Worm (Caenorhabditis elegans) whole organism, young adult: ENCODE measurements around the gene hlh-4.

Source experiments
- D2030.7 ChIP-seq: fragments of 200-800 bp; sonication (Bioruptor generic); IDR thresholded peaks from 2 replicates; pipeline ENCODE4 v1.3.6; 2022; ENCODE audit warnings: missing genetic modification reagents, missing genetic modification characterization, missing compliant biosample characterization
- F39B2.1 ChIP-seq: fragments of 200-800 bp; sonication (Bioruptor generic); IDR thresholded peaks from 2 replicates; pipeline ENCODE4 v1.3.6; 2022; ENCODE audit warnings: missing genetic modification reagents, missing genetic modification characterization, missing compliant biosample characterization
- ccch-3 ChIP-seq: fragments of 200-800 bp; sonication (Bioruptor generic); optimal IDR thresholded peaks from 2 replicates; lab custom pipeline; 2018; ENCODE audit warnings: mild to moderate bottlenecking, missing genetic modification characterization, missing compliant biosample characterization
- dpff-1 ChIP-seq: sonication (generic microtip); optimal IDR thresholded peaks from 2 replicates; lab custom pipeline; 2017; ENCODE audit warnings: mild to moderate bottlenecking, missing genetic modification characterization, missing compliant biosample characterization
- dpl-1 ChIP-seq: fragments of 150-350 bp; optimal IDR thresholded peaks from 2 replicates; lab custom pipeline; 2014; ENCODE audit warnings: missing biosample characterization, missing genetic modification reagents, missing genetic modification characterization
- rpc-1 ChIP-seq, 2 experiments: fragments of 150-350 bp in 1 of 2; sonication (generic microtip) in 1 of 2; optimal IDR thresholded peaks; 2 replicates each; lab custom pipeline; 2014 to 2018; ENCODE audit warnings: missing biosample characterization in 1 of 2, missing genetic modification characterization in 1 of 2, missing genetic modification reagents in 1 of 2, missing genotype in 1 of 2

DNA sequence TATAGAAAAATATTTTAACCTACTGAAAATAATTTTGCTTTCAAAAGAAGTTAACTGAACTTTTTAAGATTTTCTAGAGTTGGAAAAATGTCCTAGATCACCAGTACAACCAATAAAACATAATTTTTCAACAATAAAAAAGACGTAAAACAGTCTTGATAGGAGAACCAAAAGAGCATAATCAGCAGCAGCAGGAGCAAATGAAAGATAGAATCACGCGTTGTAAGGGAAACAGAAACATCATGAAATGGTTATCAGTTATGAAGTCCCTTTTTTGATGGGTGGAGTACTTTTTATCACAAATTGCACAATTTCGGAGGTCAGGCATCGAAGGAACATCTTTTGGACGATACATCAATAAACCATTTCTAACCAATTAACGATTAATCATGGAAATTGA is 16.9 kb downstream of the hlh-4 start:
- TF ChIP-seq D2030.7 (GFP tag; lab: Robert Waterston, UW) (no peak), ccch-3 (GFP tag; lab: Kevin White, UChicago) (no peak), dpl-1 (GFP tag; lab: Kevin White, UChicago) (no peak), rpc-1 (optimal IDR thresholded peaks at IDR 0.05; lab: Kevin White, UChicago) (no peak), rpc-1 (tag; optimal IDR thresholded peaks at IDR 0.05; lab: Kevin White, UChicago) (no peak), F39B2.1 (GFP tag; lab: Robert Waterston, UW) (no peak), dpff-1 (tag; lab: Kevin White, UChicago) (no peak)
